Fruit fly (Drosophila melanogaster): Measurements from ENCODE around the gene CG3061.

The CG3061 gene

dm6 chr3R:14001208-14001916 lies 30.8 kb upstream of the CG3061 start:
- no peak for TF ChIP-seq CG17801 (GFP tag; optimal IDR thresholded peaks at IDR 0.05; ENCODE audit: partially characterized antibody)

- TF ChIP-seq CG17801 (GFP tag; optimal IDR thresholded peaks at IDR 0.05; ENCODE audit: partially characterized antibody): no peak
Observed at dm6 chr3R:14002146-14002846, 29.9 kb upstream of the CG3061 start.

dm6 chr3R:14003845-14004244 lies 28.3 kb upstream of the CG3061 start:
- TF ChIP-seq CG17801 (GFP tag; optimal IDR thresholded peaks at IDR 0.05; ENCODE audit: partially characterized antibody): no peak

- TF ChIP-seq CG17801 (GFP tag; optimal IDR thresholded peaks at IDR 0.05; ENCODE audit: partially characterized antibody): no peak
Observed at dm6 chr3R:14005152-14005551, 27.0 kb upstream of the CG3061 start.

dm6 chr3R:14006224-14006892 lies 25.8 kb upstream of the CG3061 start:
- TF ChIP-seq CG17801 (GFP tag; optimal IDR thresholded peaks at IDR 0.05; ENCODE audit: partially characterized antibody): no peak

dm6 chr3R:14006893-14007255 lies 25.3 kb upstream of the CG3061 start:
- TF ChIP-seq CG17801 (GFP tag; optimal IDR thresholded peaks at IDR 0.05; ENCODE audit: partially characterized antibody): no peak

- TF ChIP-seq CG17801 (GFP tag; optimal IDR thresholded peaks at IDR 0.05; ENCODE audit: partially characterized antibody): no peak
Observed at dm6 chr3R:14007550-14007949, 24.6 kb upstream of the CG3061 start.

- no peak for TF ChIP-seq CG17801 (GFP tag; optimal IDR thresholded peaks at IDR 0.05; ENCODE audit: partially characterized antibody)
Observed at dm6 chr3R:14008854-14009253, 23.3 kb upstream of the CG3061 start.

dm6 chr3R:14009643-14010042 lies 22.5 kb upstream of the CG3061 start:
- no peak for TF ChIP-seq CG17801 (GFP tag; optimal IDR thresholded peaks at IDR 0.05; ENCODE audit: partially characterized antibody)

dm6 chr3R:14011175-14011574 lies 21.0 kb upstream of the CG3061 start:
- no peak for TF ChIP-seq CG17801 (GFP tag; optimal IDR thresholded peaks at IDR 0.05; ENCODE audit: partially characterized antibody)

- TF ChIP-seq CG17801 (GFP tag; optimal IDR thresholded peaks at IDR 0.05; ENCODE audit: partially characterized antibody): no peak
Observed at dm6 chr3R:14011629-14012028, 20.5 kb upstream of the CG3061 start.

- TF ChIP-seq CG17801 (GFP tag; optimal IDR thresholded peaks at IDR 0.05; ENCODE audit: partially characterized antibody): peak; percentile 48
Observed at dm6 chr3R:14012478-14013146, 19.6 kb upstream of the CG3061 start.

dm6 chr3R:14013827-14014488 lies 18.2 kb upstream of the CG3061 start:
- TF ChIP-seq CG17801 (GFP tag; optimal IDR thresholded peaks at IDR 0.05; ENCODE audit: partially characterized antibody): no peak

dm6 chr3R:14014580-14014979 lies 17.6 kb upstream of the CG3061 start:
- TF ChIP-seq CG17801 (GFP tag; optimal IDR thresholded peaks at IDR 0.05; ENCODE audit: partially characterized antibody): no peak

Measured in ovary, adult (tissue).